Worm (Caenorhabditis elegans) whole organism, young adult: ENCODE data around the gene grl-18.

ENCODE experiments used
- B0019.2 ChIP-seq: fragments of 200-800 bp; sonication (Bioruptor generic); conservative IDR thresholded peaks from 2 replicates; pipeline ENCODE4 v1.3.6; 2022; ENCODE audit warnings: missing genetic modification reagents, missing genetic modification characterization, missing compliant biosample characterization
- B0336.3 ChIP-seq: fragments of 200-800 bp; sonication (Bioruptor generic); IDR thresholded peaks from 2 replicates; pipeline ENCODE4 v1.3.6; 2022; ENCODE audit warnings: missing genetic modification characterization, missing compliant biosample characterization
- F22D6.2 ChIP-seq: sonication (generic microtip); optimal IDR thresholded peaks from 2 replicates; lab custom pipeline; 2016; ENCODE audit warnings: mild to moderate bottlenecking, missing genetic modification characterization, missing compliant biosample characterization
- F37B4.10 ChIP-seq: fragments of 200-800 bp; sonication (Bioruptor generic); IDR thresholded peaks from 2 replicates; pipeline ENCODE4 v1.3.6; 2022; ENCODE audit warnings: missing genetic modification characterization, missing compliant biosample characterization
- F39B2.1 ChIP-seq: fragments of 200-800 bp; sonication (Bioruptor generic); IDR thresholded peaks from 2 replicates; pipeline ENCODE4 v1.3.6; 2022; ENCODE audit warnings: missing genetic modification reagents, missing genetic modification characterization, missing compliant biosample characterization
- F57A8.1 ChIP-seq: fragments of 200-800 bp; sonication (Bioruptor generic); optimal IDR thresholded peaks from 2 replicates; lab custom pipeline; 2018; ENCODE audit warnings: mild to moderate bottlenecking, missing genetic modification characterization, moderate library complexity, missing compliant biosample characterization
- K11D2.4 ChIP-seq: fragments of 200-800 bp; sonication (Bioruptor generic); IDR thresholded peaks from 2 replicates; pipeline ENCODE4 v1.3.6; 2022; ENCODE audit warnings: missing genetic modification reagents, missing genetic modification characterization, missing compliant biosample characterization
- Y53F4B.3 ChIP-seq: fragments of 200-800 bp; sonication (Bioruptor generic); IDR thresholded peaks from 2 replicates; pipeline ENCODE4 v1.3.6; 2022; ENCODE audit warnings: missing genetic modification reagents, missing genetic modification characterization, missing compliant biosample characterization
- Y67H2A.10 ChIP-seq: fragments of 200-800 bp; sonication (Bioruptor generic); conservative IDR thresholded peaks from 2 replicates; pipeline ENCODE4 v1.3.6; 2022; ENCODE audit warnings: missing genetic modification reagents, missing genetic modification characterization, missing compliant biosample characterization
- akir-1 ChIP-seq: fragments of 200-800 bp; sonication (Bioruptor generic); optimal IDR thresholded peaks from 2 replicates; lab custom pipeline; 2018; ENCODE audit warnings: mild to moderate bottlenecking, missing genetic modification characterization, moderate library complexity, missing compliant biosample characterization
- atf-7 ChIP-seq: sonication (generic microtip); optimal IDR thresholded peaks from 2 replicates; lab custom pipeline; 2017; ENCODE audit warnings: mild to moderate bottlenecking, missing genetic modification characterization, missing compliant biosample characterization
- bed-1 ChIP-seq: fragments of 200-800 bp; sonication (Bioruptor generic); IDR thresholded peaks from 2 replicates; pipeline ENCODE4 v1.3.6; 2022; ENCODE audit warnings: missing genetic modification reagents, missing genetic modification characterization, missing compliant biosample characterization
- cebp-1 ChIP-seq, 2 experiments: fragments of 200-800 bp in 1 of 2; sonication (Bioruptor generic) in 1 of 2; sonication (generic microtip) in 1 of 2; IDR thresholded peaks in 1 of 2; optimal IDR thresholded peaks in 1 of 2; 2 replicates each; pipeline versions ENCODE4 v1.3.6 to Lab custom; 2017 to 2022; ENCODE audit warnings: missing compliant biosample characterization in 2 of 2, missing genetic modification characterization in 2 of 2, mild to moderate bottlenecking in 1 of 2, missing genetic modification reagents in 1 of 2, moderate library complexity in 1 of 2
- ceh-40 ChIP-seq: fragments of 200-800 bp; sonication (Bioruptor generic); IDR thresholded peaks from 2 replicates; pipeline ENCODE4 v1.3.6; 2022; ENCODE audit warnings: missing genetic modification characterization, missing compliant biosample characterization
- ceh-58 ChIP-seq: fragments of 200-800 bp; sonication (Bioruptor generic); IDR thresholded peaks from 2 replicates; pipeline ENCODE4 v1.3.6; 2022; ENCODE audit warnings: missing genetic modification characterization, missing compliant biosample characterization
- dox-1 ChIP-seq: fragments of 200-800 bp; sonication (Bioruptor generic); IDR thresholded peaks from 2 replicates; pipeline ENCODE4 v1.3.6; 2022; ENCODE audit warnings: missing genetic modification reagents, missing genetic modification characterization, missing compliant biosample characterization
- dpl-1 ChIP-seq: fragments of 150-350 bp; optimal IDR thresholded peaks from 2 replicates; lab custom pipeline; 2014; ENCODE audit warnings: missing biosample characterization, missing genetic modification reagents, missing genetic modification characterization
- egl-18 ChIP-seq: fragments of 200-800 bp; sonication (Bioruptor generic); IDR thresholded peaks from 2 replicates; pipeline ENCODE4 v1.3.6; 2022; ENCODE audit warnings: missing genetic modification reagents, missing genetic modification characterization, missing compliant biosample characterization
- ekl-4 ChIP-seq: fragments of 200-800 bp; sonication (Bioruptor generic); IDR thresholded peaks from 2 replicates; pipeline ENCODE4 v1.3.6; 2022; ENCODE audit warnings: missing genetic modification reagents, missing genetic modification characterization, missing compliant biosample characterization
- ets-4 ChIP-seq: fragments of 200-800 bp; sonication (Bioruptor generic); optimal IDR thresholded peaks from 2 replicates; lab custom pipeline; 2018; ENCODE audit warnings: mild to moderate bottlenecking, missing genetic modification characterization, missing compliant biosample characterization
- hlh-12 ChIP-seq: sonication (generic microtip); optimal IDR thresholded peaks from 2 replicates; lab custom pipeline; 2016; ENCODE audit warnings: missing genetic modification characterization, missing compliant biosample characterization
- lin-26 ChIP-seq: fragments of 200-800 bp; sonication (Bioruptor generic); IDR thresholded peaks from 2 replicates; pipeline ENCODE4 v1.3.6; 2022; ENCODE audit warnings: missing genetic modification reagents, missing genetic modification characterization, missing compliant biosample characterization
- lin-40 ChIP-seq: sonication (generic microtip); optimal IDR thresholded peaks from 2 replicates; lab custom pipeline; 2016; ENCODE audit warnings: missing genetic modification characterization, mild to moderate bottlenecking, missing compliant biosample characterization, missing genotype, missing genetic modification reagents
- lsl-1 ChIP-seq: fragments of 200-800 bp; sonication (Bioruptor generic); optimal IDR thresholded peaks from 2 replicates; lab custom pipeline; 2018; ENCODE audit warnings: mild to moderate bottlenecking, missing genetic modification characterization, moderate library complexity, missing compliant biosample characterization
- madf-10 ChIP-seq: sonication (generic microtip); optimal IDR thresholded peaks from 2 replicates; lab custom pipeline; 2016; ENCODE audit warnings: mild to moderate bottlenecking, missing genetic modification characterization, missing compliant biosample characterization
- madf-6 ChIP-seq: fragments of 200-800 bp; sonication (Bioruptor generic); IDR thresholded peaks from 2 replicates; pipeline ENCODE4 v1.3.6; 2022; ENCODE audit warnings: missing genetic modification reagents, missing genetic modification characterization, missing compliant biosample characterization
- mcd-1 ChIP-seq: fragments of 200-800 bp; sonication (Bioruptor generic); IDR thresholded peaks from 2 replicates; pipeline ENCODE4 v1.3.6; 2022; ENCODE audit warnings: missing genetic modification reagents, missing genetic modification characterization, missing compliant biosample characterization
- mes-4 ChIP-seq: sonication (generic microtip); optimal IDR thresholded peaks from 2 replicates; lab custom pipeline; 2016; ENCODE audit warnings: missing genotype, missing genetic modification characterization, missing compliant biosample characterization
- nfya-1 ChIP-seq: sonication (generic microtip); optimal IDR thresholded peaks from 2 replicates; lab custom pipeline; 2017; ENCODE audit warnings: antibody characterized with exemption, missing compliant biosample characterization, missing genetic modification characterization, borderline replicate concordance; ENCODE audit not compliant: insufficient read depth
- nhr-80 ChIP-seq: sonication (generic microtip); optimal IDR thresholded peaks from 2 replicates; lab custom pipeline; 2016; ENCODE audit warnings: missing genetic modification characterization, missing compliant biosample characterization
- rpc-1 ChIP-seq, 2 experiments: fragments of 150-350 bp in 1 of 2; sonication (generic microtip) in 1 of 2; optimal IDR thresholded peaks; 2 replicates each; lab custom pipeline; 2014 to 2018; ENCODE audit warnings: missing biosample characterization in 1 of 2, missing genetic modification characterization in 1 of 2, missing genetic modification reagents in 1 of 2, missing genotype in 1 of 2
- snpc-3.4 ChIP-seq: sonication (generic microtip); optimal IDR thresholded peaks from 2 replicates; lab custom pipeline; 2017; ENCODE audit warnings: missing genetic modification characterization, mild to moderate bottlenecking, missing compliant biosample characterization, antibody characterized with exemption, moderate library complexity, missing genotype, missing genetic modification reagents
- zim-3 ChIP-seq: sonication (generic microtip); optimal IDR thresholded peaks from 2 replicates; lab custom pipeline; 2017; ENCODE audit warnings: mild to moderate bottlenecking, missing genetic modification characterization, moderate library complexity, missing compliant biosample characterization
- ztf-18 ChIP-seq: sonication (generic microtip); optimal IDR thresholded peaks from 2 replicates; lab custom pipeline; 2016; ENCODE audit warnings: missing genotype, mild to moderate bottlenecking, missing genetic modification characterization, missing compliant biosample characterization
- ztf-22 ChIP-seq: fragments of 200-800 bp; sonication (Bioruptor generic); optimal IDR thresholded peaks from 2 replicates; lab custom pipeline; 2018; ENCODE audit warnings: mild to moderate bottlenecking, missing genetic modification characterization, moderate library complexity, missing compliant biosample characterization
- ztf-25 ChIP-seq: fragments of 200-800 bp; sonication (Bioruptor generic); IDR thresholded peaks from 2 replicates; pipeline ENCODE4 v1.3.6; 2022; ENCODE audit warnings: missing genetic modification reagents, missing genetic modification characterization, missing compliant biosample characterization
- ztf-26 ChIP-seq: sonication (generic microtip); optimal IDR thresholded peaks from 2 replicates; lab custom pipeline; 2017; ENCODE audit warnings: missing genetic modification characterization, missing compliant biosample characterization
- ztf-6 ChIP-seq: fragments of 200-800 bp; sonication (Bioruptor generic); IDR thresholded peaks from 2 replicates; pipeline ENCODE4 v1.3.6; 2022; ENCODE audit warnings: missing genetic modification reagents, missing genetic modification characterization, missing compliant biosample characterization

grl-18 gene

DNA sequence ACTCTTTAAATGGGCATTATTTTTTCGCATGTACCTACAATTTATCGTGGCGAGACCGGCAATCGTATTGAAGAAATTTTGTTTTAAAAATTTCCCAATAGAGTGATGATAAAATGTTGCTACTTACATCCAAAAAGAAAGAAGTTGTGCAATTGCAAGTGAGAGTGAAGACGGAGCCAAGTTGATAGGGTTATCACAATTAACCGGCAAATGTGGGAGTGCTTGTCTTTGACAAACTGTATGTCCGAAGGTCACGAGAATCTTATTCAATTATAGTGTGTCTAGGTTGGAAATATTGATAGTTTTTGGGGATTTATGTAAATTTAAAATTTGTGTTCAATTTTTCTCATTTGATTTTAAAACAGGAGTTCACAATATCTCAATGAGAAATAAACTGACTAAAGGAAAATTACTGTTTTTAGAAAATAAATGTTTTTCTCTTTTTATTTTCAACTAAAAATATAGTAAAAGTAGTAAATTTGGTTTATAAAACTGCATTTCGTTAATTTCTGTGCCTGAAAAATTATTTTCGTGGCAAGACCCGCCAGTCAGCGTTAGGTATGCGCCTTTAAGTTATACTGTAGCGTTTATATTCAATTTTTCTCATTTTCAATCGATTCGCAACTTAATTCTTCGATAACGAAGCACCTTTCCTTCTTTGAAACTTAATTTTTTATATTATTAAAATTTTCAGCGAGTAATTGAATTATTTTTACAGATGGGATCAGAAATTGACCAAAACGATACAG, 25.1 kb upstream of the grl-18 start, which contains the start of the genes hpo-15 and mms-19 (continued):
- TF ChIP-seq B0019.2, result no peak
- no peak for TF ChIP-seq lin-40
- no peak for TF ChIP-seq snpc-3.4 (tag; lab: Kevin White, UChicago)
- no peak for TF ChIP-seq ets-4 (GFP tag; lab: Kevin White, UChicago)
- no peak for TF ChIP-seq F37B4.10 (GFP tag; lab: Robert Waterston, UW)
- no peak for TF ChIP-seq K11D2.4
- no peak for TF ChIP-seq dox-1 (GFP tag; lab: Robert Waterston, UW)

DNA sequence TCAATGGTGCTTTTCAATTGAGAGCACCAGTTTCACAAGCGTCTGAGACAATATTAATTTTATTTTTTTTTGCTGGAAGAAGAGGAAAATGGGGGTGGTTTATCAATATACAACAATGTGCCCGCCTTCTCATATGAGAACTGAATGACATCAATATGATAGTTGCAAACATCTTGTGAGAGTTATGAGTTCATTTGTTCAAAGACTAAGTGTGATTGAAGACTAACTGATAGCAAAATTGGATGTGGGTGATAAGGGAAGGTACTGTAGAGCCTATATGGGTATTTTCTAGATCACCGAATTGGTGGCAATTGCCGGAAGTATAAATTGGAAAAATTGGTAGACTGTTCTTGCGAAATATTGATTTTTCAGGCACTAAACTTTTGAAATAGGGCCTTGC, 23.9 kb upstream of the grl-18 start:
- no peak for TF ChIP-seq B0019.2
- peak; percentile 86 for TF ChIP-seq nhr-80 (tag; lab: Kevin White, UChicago)
- TF ChIP-seq ets-4 (GFP tag; lab: Kevin White, UChicago), result peak; percentile 49
- no peak for TF ChIP-seq Y67H2A.10 (GFP tag; lab: Robert Waterston, UW)
- TF ChIP-seq cebp-1 (GFP tag; IDR thresholded peaks at IDR 0.05; lab: Robert Waterston, UW), result no peak
- TF ChIP-seq cebp-1 (tag; optimal IDR thresholded peaks at IDR 0.05; lab: Kevin White, UChicago), result peak; percentile 37
- peak; percentile 49 for TF ChIP-seq atf-7 (tag; lab: Kevin White, UChicago)

DNA sequence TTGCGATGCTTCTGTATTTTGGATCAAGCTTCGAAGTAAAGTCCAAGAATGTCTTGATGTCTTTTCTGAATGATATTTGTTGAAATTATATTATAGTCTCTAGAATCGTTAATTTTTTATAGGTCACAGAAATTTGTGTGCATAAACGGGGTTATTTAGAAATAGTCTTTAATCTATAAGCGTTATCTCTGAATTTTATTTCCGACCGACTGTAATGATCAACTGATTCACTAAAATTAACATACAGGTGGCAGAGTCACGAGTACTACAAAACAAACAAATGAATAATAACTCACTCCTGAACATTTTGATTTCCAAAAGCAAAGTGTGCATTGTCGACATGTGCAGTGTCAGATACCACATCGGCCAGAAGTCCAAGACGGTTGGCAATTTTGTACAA, 23.1 kb upstream of the grl-18 start:
- TF ChIP-seq ceh-58 (GFP tag; lab: Robert Waterston, UW) (no peak), nhr-80 (tag; lab: Kevin White, UChicago) (peak; percentile 8), akir-1 (no peak), zim-3 (no peak), dpl-1 (GFP tag; lab: Kevin White, UChicago) (no peak)

DNA sequence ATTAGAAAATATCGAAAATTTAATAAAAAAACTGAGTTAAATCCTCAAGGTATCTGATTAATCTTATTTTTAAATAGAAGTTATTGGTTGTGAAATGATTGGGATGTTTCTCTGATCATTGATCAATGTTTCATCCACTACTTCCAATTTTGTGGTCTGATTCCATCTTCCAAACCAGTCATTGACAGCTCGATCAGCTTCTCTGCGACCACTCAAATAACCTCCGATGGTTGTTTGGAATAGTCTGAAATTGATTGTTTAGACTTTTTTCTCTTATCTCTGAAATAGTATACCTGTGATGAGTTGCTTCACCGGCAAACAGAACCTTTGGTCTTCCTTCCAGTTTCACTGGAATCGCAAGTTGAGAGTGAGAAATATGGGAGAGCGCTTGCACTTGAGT, 21.3 kb upstream of the grl-18 start:
- TF ChIP-seq ztf-22 (GFP tag; lab: Kevin White, UChicago), result no peak
- TF ChIP-seq K11D2.4, result no peak
- no peak for TF ChIP-seq B0336.3 (GFP tag; lab: Robert Waterston, UW)
- no peak for TF ChIP-seq madf-10 (tag; lab: Kevin White, UChicago)
- TF ChIP-seq ztf-18, result peak; percentile 31
- no peak for TF ChIP-seq madf-6 (GFP tag; lab: Robert Waterston, UW)
- no peak for TF ChIP-seq bed-1 (GFP tag; lab: Robert Waterston, UW)
- TF ChIP-seq nhr-80 (tag; lab: Kevin White, UChicago), result peak; percentile 78
- no peak for TF ChIP-seq ztf-26
- no peak for TF ChIP-seq rpc-1 (optimal IDR thresholded peaks at IDR 0.05; lab: Kevin White, UChicago)
- TF ChIP-seq rpc-1 (tag; optimal IDR thresholded peaks at IDR 0.05; lab: Kevin White, UChicago), result no peak
- no peak for TF ChIP-seq egl-18 (GFP tag; lab: Robert Waterston, UW)

DNA sequence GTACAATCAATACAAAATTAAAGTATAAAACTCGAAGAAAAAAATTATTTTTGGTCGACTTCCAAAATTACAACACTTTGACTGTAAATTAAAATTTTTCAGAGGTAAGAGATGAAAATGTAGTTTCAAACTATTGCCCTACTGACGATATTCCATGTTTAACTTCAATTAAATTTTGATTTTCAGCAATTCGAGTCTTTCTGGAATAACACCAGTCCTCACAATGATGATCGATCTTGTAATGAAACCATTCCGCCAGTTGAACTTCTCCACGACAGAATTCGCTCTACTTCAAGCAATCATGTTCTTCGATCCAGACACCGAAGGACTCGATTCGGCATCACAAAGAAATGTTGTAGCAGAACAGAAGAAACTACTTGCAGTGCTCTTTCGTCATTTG, 20.5 kb upstream of the grl-18 start:
- TF ChIP-seq mes-4 (tag; lab: Kevin White, UChicago), result no peak

DNA sequence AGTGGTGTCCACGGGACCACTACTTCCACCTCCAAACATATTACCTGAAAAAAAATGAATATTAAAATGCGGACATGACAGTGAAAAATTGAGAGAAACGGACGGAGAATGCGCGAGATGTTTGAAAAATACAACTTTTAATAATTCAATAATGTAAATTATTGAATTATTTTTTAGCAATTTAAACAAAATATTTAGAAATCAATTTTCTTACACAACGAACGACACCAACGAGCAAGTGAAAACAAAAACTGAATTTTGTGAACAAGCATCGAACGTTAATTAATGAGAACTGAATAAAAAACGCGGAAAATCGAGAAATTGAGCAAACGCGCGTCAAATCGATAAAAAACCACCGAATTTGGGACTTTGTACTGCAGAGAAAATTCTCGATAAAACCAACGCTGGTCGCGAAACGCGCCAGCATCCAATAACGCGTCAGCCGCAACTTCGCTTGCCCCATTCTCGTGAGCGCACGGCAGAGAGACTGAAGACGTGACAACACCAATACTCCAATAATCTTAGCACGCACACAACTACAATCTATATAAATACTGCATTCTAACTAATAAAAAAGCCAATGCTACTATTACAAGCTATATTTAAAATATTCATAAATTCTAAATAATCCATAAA, 16.3 kb upstream of the grl-18 start, which contains the start of the genes dnj-19 and nhr-47:
TSS of gene dnj-19 (minus strand) at position 51 of the 636 bp plus-strand sequence.
TSS of gene nhr-47 (plus strand) at position 447 of the 636 bp plus-strand sequence.
- peak; percentile 94 for TF ChIP-seq mcd-1 (GFP tag; lab: Robert Waterston, UW)
- peak; percentile 62 for TF ChIP-seq F22D6.2
- peak; percentile 91 for TF ChIP-seq ztf-26
- no peak for TF ChIP-seq Y53F4B.3 (GFP tag; lab: Robert Waterston, UW)
- TF ChIP-seq F57A8.1 (GFP tag; lab: Kevin White, UChicago), result no peak
- TF ChIP-seq ztf-25 (GFP tag; lab: Robert Waterston, UW), result no peak
- TF ChIP-seq ceh-40 (GFP tag; lab: Robert Waterston, UW), result no peak
- TF ChIP-seq hlh-12 (tag; lab: Kevin White, UChicago), result no peak
- peak; percentile 49; the same call in 1 of the 2 replicates for TF ChIP-seq lin-26
- TF ChIP-seq ekl-4, result peak; percentile 96
- TF ChIP-seq lsl-1 (GFP tag; lab: Kevin White, UChicago), result peak; percentile 78
- TF ChIP-seq ztf-6 (GFP tag; lab: Robert Waterston, UW), result peak; percentile 76; the same call in 1 of the 2 replicates
- TF ChIP-seq F39B2.1 (GFP tag; lab: Robert Waterston, UW), result 0 out of 2 replicates have a peak, but pooled peaks have one; percentile 67
- peak; percentile 95 for TF ChIP-seq dox-1 (GFP tag; lab: Robert Waterston, UW)
- TF ChIP-seq nfya-1 (tag; lab: Kevin White, UChicago), result no peak
